Fruit fly (Drosophila melanogaster): Measurements from ENCODE around the gene out.

Gene out

dm6 chrX:19323835-19324133 lies 1.9 kb upstream of the out start:
- peak; percentile 76 for TF ChIP-seq CG3032 (tag; optimal IDR thresholded peaks at IDR 0.05)
- TF ChIP-seq CG6276 (GFP tag; optimal IDR thresholded peaks at IDR 0.05): peak; percentile 91
- TF ChIP-seq CG34406 (GFP tag; optimal IDR thresholded peaks at IDR 0.05): peak; percentile 88
- TF ChIP-seq lz (GFP tag; optimal IDR thresholded peaks at IDR 0.05): peak; percentile 92
- peak; percentile 68 for TF ChIP-seq fd59A (GFP tag; optimal IDR thresholded peaks at IDR 0.05)
- TF ChIP-seq CG6808 (GFP tag; optimal IDR thresholded peaks at IDR 0.05): peak; percentile 66
- TF ChIP-seq fkh (GFP tag; optimal IDR thresholded peaks at IDR 0.05): peak; percentile 46
- peak; percentile 91 for TF ChIP-seq CG10631 (GFP tag; optimal IDR thresholded peaks at IDR 0.05)
- peak; percentile 88 for TF ChIP-seq dac (GFP tag; optimal IDR thresholded peaks at IDR 0.05)
- TF ChIP-seq topi (GFP tag; optimal IDR thresholded peaks at IDR 0.05): peak; percentile 92
- TF ChIP-seq CG11294 (GFP tag; IDR thresholded peaks at IDR 0.05): peak; percentile 89
- peak; percentile 92 for TF ChIP-seq Gug (GFP tag; IDR thresholded peaks at IDR 0.05)
- TF ChIP-seq fd85E (GFP tag; optimal IDR thresholded peaks at IDR 0.05): peak; percentile 73
- TF ChIP-seq achi (GFP tag; optimal IDR thresholded peaks at IDR 0.05): peak; percentile 91
- peak; percentile 80 for TF ChIP-seq vri (GFP tag; optimal IDR thresholded peaks at IDR 0.05)
- TF ChIP-seq Hr38 (GFP tag; optimal IDR thresholded peaks at IDR 0.05): no peak
- TF ChIP-seq Ets96B (tag; optimal IDR thresholded peaks at IDR 0.05): peak; percentile 83
- TF ChIP-seq dsx (GFP tag; optimal IDR thresholded peaks at IDR 0.05; ENCODE audit: poor library complexity, severe bottlenecking): peak; percentile 72
- TF ChIP-seq eg (GFP tag; IDR thresholded peaks at IDR 0.05): peak; percentile 95
- peak; percentile 54 for TF ChIP-seq CG11762 (GFP tag; optimal IDR thresholded peaks at IDR 0.05; ENCODE audit: insufficient read depth)
- peak; percentile 77 for TF ChIP-seq CG10669 (GFP tag; optimal IDR thresholded peaks at IDR 0.05)
- peak; percentile 91 for TF ChIP-seq Eip75B (GFP tag; optimal IDR thresholded peaks at IDR 0.05)
- TF ChIP-seq CG8119 (GFP tag; IDR thresholded peaks at IDR 0.05): peak; percentile 95
- TF ChIP-seq OdsH (GFP tag; optimal IDR thresholded peaks at IDR 0.05): peak; percentile 88
- TF ChIP-seq net (GFP tag; optimal IDR thresholded peaks at IDR 0.05): peak; percentile 92
- TF ChIP-seq CG1621 (tag; optimal IDR thresholded peaks at IDR 0.05): peak; percentile 78
- TF ChIP-seq Ets21C (GFP tag; optimal IDR thresholded peaks at IDR 0.05): peak; percentile 74
- TF ChIP-seq CG6792 (GFP tag; optimal IDR thresholded peaks at IDR 0.05): peak; percentile 89
- peak; percentile 70 for TF ChIP-seq CG7368 (GFP tag; optimal IDR thresholded peaks at IDR 0.05)
- peak; percentile 79 for TF ChIP-seq CG16779 (tag; optimal IDR thresholded peaks at IDR 0.05)
- TF ChIP-seq CG11902 (GFP tag; optimal IDR thresholded peaks at IDR 0.05): peak; percentile 74
- peak; percentile 95 for TF ChIP-seq Hr4 (GFP tag; optimal IDR thresholded peaks at IDR 0.05)
- TF ChIP-seq salr (GFP tag; optimal IDR thresholded peaks at IDR 0.05): peak; percentile 63 to 82
- TF ChIP-seq Eip93F (GFP tag; optimal IDR thresholded peaks at IDR 0.05): peak; percentile 80
- peak; percentile 87 for TF ChIP-seq CG8632 (GFP tag; optimal IDR thresholded peaks at IDR 0.05)
- peak; percentile 91 for TF ChIP-seq Sox102F (GFP tag; optimal IDR thresholded peaks at IDR 0.05)
- peak; percentile 96 for TF ChIP-seq CG15336 (GFP tag; IDR thresholded peaks at IDR 0.05)
- peak; percentile 66 for TF ChIP-seq Sox15 (GFP tag; optimal IDR thresholded peaks at IDR 0.05)
- peak; percentile 95 for TF ChIP-seq CG6163 (GFP tag; IDR thresholded peaks at IDR 0.05)
- TF ChIP-seq cyc (GFP tag; optimal IDR thresholded peaks at IDR 0.05): peak; percentile 82
- peak; percentile 94 for TF ChIP-seq Lpt (GFP tag; optimal IDR thresholded peaks at IDR 0.05)
- TF ChIP-seq Hr39 (GFP tag; optimal IDR thresholded peaks at IDR 0.05): peak; percentile 84
- TF ChIP-seq CG8319 (GFP tag; optimal IDR thresholded peaks at IDR 0.05): peak; percentile 78
- peak; percentile 57 to 70 for TF ChIP-seq ss (GFP tag; optimal IDR thresholded peaks at IDR 0.05)
- TF ChIP-seq CG9139 (GFP tag; optimal IDR thresholded peaks at IDR 0.05): peak; percentile 51
- TF ChIP-seq svp (GFP tag): peak; percentile 97
- peak; percentile 78 for TF ChIP-seq CG6854 (GFP tag; optimal IDR thresholded peaks at IDR 0.05)
- peak; percentile 62 for TF ChIP-seq Blimp-1 (GFP tag; optimal IDR thresholded peaks at IDR 0.05)
- TF ChIP-seq Met (GFP tag; optimal IDR thresholded peaks at IDR 0.05): peak; percentile 90
- TF ChIP-seq acj6 (GFP tag; optimal IDR thresholded peaks at IDR 0.05): peak; percentile 89
- TF ChIP-seq CG32006 (GFP tag; optimal IDR thresholded peaks at IDR 0.05): peak; percentile 95
- TF ChIP-seq pdm3 (GFP tag; optimal IDR thresholded peaks at IDR 0.05): peak; percentile 91

Data from whole organism, prepupa.